Worm (Caenorhabditis elegans) whole organism, L4 larva: ENCODE results near the gene cpf-1.
A peak's percentile ranks its signal among the peaks of the same experiment; 100 is the strongest.

ENCODE experiments used
- F10B5.3 ChIP-seq: sonication (generic microtip); optimal IDR thresholded peaks from 2 replicates; lab custom pipeline; 2016; ENCODE audit warnings: mild to moderate bottlenecking, missing genetic modification characterization, missing compliant biosample characterization
- Y105C5A.15 ChIP-seq: fragments of 200-800 bp; sonication (Bioruptor generic); IDR thresholded peaks from 2 replicates; pipeline ENCODE4 v1.3.6; 2022; ENCODE audit warnings: missing genetic modification characterization, missing compliant biosample characterization
- Y48G9A.11 ChIP-seq: fragments of 200-800 bp; sonication (Bioruptor generic); IDR thresholded peaks from 2 replicates; pipeline ENCODE4 v1.3.6; 2022; ENCODE audit warnings: missing genetic modification reagents, missing genetic modification characterization, missing compliant biosample characterization
- aha-1 ChIP-seq: fragments of 150-350 bp; peaks from one replicate; lab custom pipeline; 2014; ENCODE audit warnings: missing biosample characterization, missing genetic modification characterization
- ceh-20 ChIP-seq: fragments of 200-800 bp; sonication (Bioruptor generic); IDR thresholded peaks from 2 replicates; pipeline ENCODE4 v1.3.6; 2022; ENCODE audit warnings: missing genetic modification reagents, missing genetic modification characterization, missing compliant biosample characterization
- ces-1 ChIP-seq: fragments of 150-350 bp; sonication (generic microtip); optimal IDR thresholded peaks from 4 replicates; lab custom pipeline; 2014; ENCODE audit warnings: missing biosample characterization, missing genetic modification reagents, missing genetic modification characterization
- daf-12 ChIP-seq: fragments of 150-350 bp; optimal IDR thresholded peaks from 2 replicates; lab custom pipeline; 2014; ENCODE audit warnings: missing biosample characterization, missing genetic modification reagents, missing genetic modification characterization
- daf-16 ChIP-seq, 3 experiments: sonication (generic microtip); optimal IDR thresholded peaks; 2 replicates each; lab custom pipeline; 2016 to 2017; ENCODE audit warnings: missing genetic modification characterization in 3 of 3, missing genetic modification reagents in 3 of 3, mild to moderate bottlenecking in 2 of 3, missing compliant biosample characterization in 2 of 3, missing biosample characterization in 1 of 3, moderate library complexity in 1 of 3
- dmd-6 ChIP-seq: fragments of 200-800 bp; sonication (Bioruptor generic); IDR thresholded peaks from 2 replicates; pipeline ENCODE4 v1.3.6; 2022; ENCODE audit warnings: missing genetic modification reagents, missing genetic modification characterization, missing compliant biosample characterization
- dve-1 ChIP-seq: sonication (generic microtip); optimal IDR thresholded peaks from 2 replicates; lab custom pipeline; 2017; ENCODE audit warnings: antibody characterized with exemption, mild to moderate bottlenecking, missing genetic modification characterization, missing compliant biosample characterization; ENCODE audit not compliant: insufficient read depth
- hlh-11 ChIP-seq: fragments of 200-800 bp; sonication (Bioruptor generic); optimal IDR thresholded peaks from 2 replicates; lab custom pipeline; 2018; ENCODE audit warnings: mild to moderate bottlenecking, missing genetic modification characterization, missing compliant biosample characterization
- hlh-30 ChIP-seq: sonication (generic microtip); optimal IDR thresholded peaks from 2 replicates; lab custom pipeline; 2017; ENCODE audit warnings: antibody characterized with exemption, mild to moderate bottlenecking, missing genetic modification characterization, missing compliant biosample characterization; ENCODE audit not compliant: insufficient read depth
- hmg-1.1 ChIP-seq: fragments of 200-800 bp; sonication (Bioruptor generic); IDR thresholded peaks from 2 replicates; pipeline ENCODE4 v1.3.6; 2022; ENCODE audit warnings: missing genetic modification reagents, missing genetic modification characterization, missing compliant biosample characterization
- lin-15B ChIP-seq: fragments of 150-350 bp; sonication (generic microtip); optimal IDR thresholded peaks from 3 replicates; lab custom pipeline; 2014; ENCODE audit warnings: missing biosample characterization, missing genetic modification characterization
- lir-3 ChIP-seq: sonication (generic microtip); optimal IDR thresholded peaks from 2 replicates; lab custom pipeline; 2016; ENCODE audit warnings: mild to moderate bottlenecking, missing genetic modification characterization, missing compliant biosample characterization
- mxl-2 ChIP-seq: fragments of 200-800 bp; sonication (Bioruptor generic); conservative IDR thresholded peaks from 2 replicates; pipeline ENCODE4 v1.3.6; 2022; ENCODE audit warnings: missing genetic modification reagents, missing genetic modification characterization, missing compliant biosample characterization
- mxl-3 ChIP-seq: fragments of 200-800 bp; sonication (Bioruptor generic); optimal IDR thresholded peaks from 2 replicates; lab custom pipeline; 2018; ENCODE audit warnings: mild to moderate bottlenecking, missing genetic modification characterization, missing compliant biosample characterization
- nhr-102 ChIP-seq: sonication (generic microtip); optimal IDR thresholded peaks from 2 replicates; lab custom pipeline; 2016; ENCODE audit warnings: mild to moderate bottlenecking, missing genetic modification characterization, moderate library complexity, missing compliant biosample characterization
- nhr-237 ChIP-seq: sonication (generic microtip); optimal IDR thresholded peaks from 2 replicates; lab custom pipeline; 2017; ENCODE audit warnings: missing biosample characterization, missing genetic modification characterization
- nhr-28 ChIP-seq: fragments of 150-350 bp; optimal IDR thresholded peaks from 2 replicates; lab custom pipeline; 2014; ENCODE audit warnings: missing biosample characterization, missing genetic modification characterization
- nhr-41 ChIP-seq: fragments of 200-800 bp; sonication (Bioruptor generic); IDR thresholded peaks from 2 replicates; pipeline ENCODE4 v1.3.6; 2022; ENCODE audit warnings: missing genetic modification reagents, missing genetic modification characterization, missing compliant biosample characterization
- nhr-42 ChIP-seq: fragments of 200-800 bp; sonication (Bioruptor generic); IDR thresholded peaks from 2 replicates; pipeline ENCODE4 v1.3.6; 2022; ENCODE audit warnings: missing genetic modification characterization, missing compliant biosample characterization
- nhr-48 ChIP-seq: sonication (generic microtip); optimal IDR thresholded peaks from 2 replicates; lab custom pipeline; 2016; ENCODE audit warnings: mild to moderate bottlenecking, missing genetic modification characterization, missing compliant biosample characterization
- nhr-6 ChIP-seq: fragments of 150-350 bp; optimal IDR thresholded peaks from 2 replicates; lab custom pipeline; 2014; ENCODE audit warnings: missing biosample characterization, missing genetic modification characterization
- nhr-77 ChIP-seq: fragments of 150-350 bp; optimal IDR thresholded peaks from 2 replicates; lab custom pipeline; 2014; ENCODE audit warnings: missing biosample characterization, missing genetic modification characterization
- pha-4 ChIP-seq, 2 experiments: fragments of 150-350 bp in 1 of 2; fragments of 200-800 bp in 1 of 2; sonication (Bioruptor generic) in 1 of 2; IDR thresholded peaks in 1 of 2; optimal IDR thresholded peaks in 1 of 2; 2 replicates each; pipeline versions ENCODE4 v1.3.6 to Lab custom; 2014 to 2022; ENCODE audit warnings: missing genetic modification characterization in 2 of 2, missing genetic modification reagents in 2 of 2, missing biosample characterization in 1 of 2, missing compliant biosample characterization in 1 of 2
- php-3 ChIP-seq: fragments of 200-800 bp; sonication (Bioruptor generic); IDR thresholded peaks from 2 replicates; pipeline ENCODE4 v1.3.6; 2022; ENCODE audit warnings: missing genetic modification reagents, missing genetic modification characterization, missing compliant biosample characterization
- pqm-1 ChIP-seq: sonication (generic microtip); optimal IDR thresholded peaks from 2 replicates; lab custom pipeline; 2017; ENCODE audit warnings: missing biosample characterization, missing genetic modification characterization
- rbr-2 ChIP-seq: sonication (generic microtip); optimal IDR thresholded peaks from 2 replicates; lab custom pipeline; 2016; ENCODE audit warnings: missing genotype, missing genetic modification characterization, missing compliant biosample characterization
- set-16 ChIP-seq: fragments of 200-800 bp; sonication (Bioruptor generic); IDR thresholded peaks from 2 replicates; pipeline ENCODE4 v1.3.6; 2022; ENCODE audit warnings: missing genetic modification reagents, missing genetic modification characterization, missing compliant biosample characterization
- snpc-1.2 ChIP-seq: fragments of 200-800 bp; sonication (Bioruptor generic); IDR thresholded peaks from 2 replicates; pipeline ENCODE4 v1.3.6; 2022; ENCODE audit warnings: missing genetic modification reagents, missing genetic modification characterization, missing compliant biosample characterization
- spr-1 ChIP-seq: sonication (generic microtip); optimal IDR thresholded peaks from 2 replicates; lab custom pipeline; 2016; ENCODE audit warnings: mild to moderate bottlenecking, missing genetic modification characterization, missing compliant biosample characterization
- tra-1 ChIP-seq: fragments of 200-800 bp; sonication (Bioruptor generic); IDR thresholded peaks from 2 replicates; pipeline ENCODE4 v1.3.6; 2022; ENCODE audit warnings: missing genetic modification reagents, missing genetic modification characterization, missing compliant biosample characterization
- unc-39 ChIP-seq: sonication (generic microtip); optimal IDR thresholded peaks from 2 replicates; lab custom pipeline; 2017; ENCODE audit warnings: missing biosample characterization, missing genetic modification characterization
- unc-62 ChIP-seq, 3 experiments: fragments of 150-350 bp in 1 of 3; sonication (generic microtip); optimal IDR thresholded peaks in 2 of 3; peaks in 1 of 3; 1 replicate in 1 of 3; 2 replicates in 2 of 3; lab custom pipeline; 2014 to 2017; ENCODE audit warnings: missing biosample characterization in 3 of 3, missing genetic modification characterization in 3 of 3, missing genetic modification reagents in 3 of 3, missing genotype in 1 of 3
- zfp-2 ChIP-seq: sonication (generic microtip); optimal IDR thresholded peaks from 2 replicates; lab custom pipeline; 2016; ENCODE audit warnings: mild to moderate bottlenecking, missing genetic modification characterization, missing compliant biosample characterization
- zip-2 ChIP-seq: fragments of 150-350 bp; optimal IDR thresholded peaks from 2 replicates; lab custom pipeline; 2014; ENCODE audit warnings: missing biosample characterization, missing genetic modification characterization
- ztf-11 ChIP-seq: fragments of 150-350 bp; optimal IDR thresholded peaks from 2 replicates; lab custom pipeline; 2014; ENCODE audit warnings: missing biosample characterization, missing genetic modification characterization
- ztf-7 ChIP-seq: fragments of 150-350 bp; optimal IDR thresholded peaks from 2 replicates; lab custom pipeline; 2014; ENCODE audit warnings: missing biosample characterization, missing genetic modification characterization

cpf-1 gene

DNA sequence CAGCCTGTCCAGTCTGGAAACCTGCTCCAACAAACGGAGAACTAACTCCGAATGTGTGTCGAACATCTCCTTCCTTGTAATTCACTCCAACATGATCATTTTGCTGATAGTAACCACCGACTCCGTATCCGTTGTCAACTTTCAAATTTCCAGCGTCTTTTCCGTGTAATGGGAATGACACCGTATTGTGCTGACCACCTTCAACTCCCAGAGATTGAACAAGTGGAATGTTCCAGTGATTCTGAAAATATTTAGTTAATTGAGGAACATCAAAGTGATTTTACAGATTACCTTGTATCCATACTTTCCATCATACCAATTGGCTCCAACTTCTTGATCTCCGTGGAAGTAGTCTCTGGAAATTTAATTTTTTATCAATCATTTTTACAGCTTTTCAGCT, 25.7 kb upstream of the cpf-1 start:
- TF ChIP-seq aha-1 (peak; percentile 93), zip-2 (tag; lab: Kevin White, UChicago) (no peak)
- TF ChIP-seq, all 104 proteins: peak for 1

DNA sequence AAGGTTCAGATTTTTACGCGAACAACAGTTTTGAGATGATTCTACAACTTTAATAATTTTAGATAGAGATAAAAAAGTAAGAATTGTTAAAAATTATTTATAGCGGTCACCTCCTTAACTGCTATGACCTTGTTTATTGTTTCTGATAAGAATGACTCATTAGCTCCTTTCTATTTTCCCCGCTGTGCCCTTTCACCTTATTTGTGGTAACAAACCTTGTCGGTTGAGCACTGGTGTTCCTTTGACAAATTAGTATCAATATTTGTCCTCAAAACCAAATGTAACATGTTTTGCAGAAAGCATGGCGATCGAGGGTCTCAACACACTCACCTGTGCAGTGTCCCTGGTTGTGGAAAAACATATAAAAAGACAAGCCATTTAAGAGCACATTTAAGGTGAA, 24.4 kb upstream of the cpf-1 start:
- TF ChIP-seq nhr-42 (GFP tag; lab: Robert Waterston, UW) (no peak), unc-62 (GFP tag; optimal IDR thresholded peaks at IDR 0.05 in 1 of 2; lab: Kevin White, UChicago) (peak in 1 of 2 experiments; percentile 78), unc-62 (tag; optimal IDR thresholded peaks at IDR 0.05; lab: Kevin White, UChicago) (no peak)

DNA sequence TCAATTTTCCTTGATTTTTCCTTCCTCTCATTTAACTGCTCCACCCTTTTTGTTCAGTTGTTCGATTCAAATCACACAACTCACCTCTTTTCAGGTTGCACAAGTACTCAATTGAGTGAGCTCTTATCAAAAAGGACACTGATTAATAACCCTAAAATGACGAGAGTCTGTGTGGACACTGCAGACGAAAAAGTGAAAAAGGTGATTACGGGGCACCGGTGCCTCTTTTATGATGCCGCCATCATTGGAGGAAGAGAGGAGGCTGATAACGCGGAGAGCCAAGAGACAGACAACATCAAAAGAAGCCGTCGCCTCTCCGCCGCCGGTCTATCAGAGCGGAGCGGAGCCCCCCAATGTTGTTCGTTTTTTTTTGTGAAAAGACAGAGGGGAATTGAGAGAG, 22.9 kb upstream of the cpf-1 start, which contains the start of gene sptf-2:
sptf-2 (plus strand) TSS at position 297 of the 400 bp plus-strand sequence.
- TF ChIP-seq ztf-11 (tag; lab: Kevin White, UChicago) (no peak), hlh-11 (tag; lab: Kevin White, UChicago) (peak; percentile 87), nhr-28 (tag; lab: Kevin White, UChicago) (peak; percentile 92), php-3 (GFP tag; lab: Robert Waterston, UW) (peak; percentile 97), Y105C5A.15 (GFP tag; lab: Robert Waterston, UW) (no peak), tra-1 (GFP tag; lab: Robert Waterston, UW) (peak; percentile 86), aha-1 (peak; percentile 50), pha-4 (GFP tag; IDR thresholded peaks at IDR 0.05; lab: Robert Waterston, UW) (peak; percentile 34; the same call in 1 of the 2 replicates), pha-4 (tag; optimal IDR thresholded peaks at IDR 0.05; lab: Kevin White, UChicago) (no peak), pqm-1 (tag; lab: Kevin White, UChicago) (peak; percentile 97), unc-62 (GFP tag; optimal IDR thresholded peaks at IDR 0.05 in 1 of 2; lab: Kevin White, UChicago) (no peak), unc-62 (tag; optimal IDR thresholded peaks at IDR 0.05; lab: Kevin White, UChicago) (no peak), daf-16 (GFP tag; optimal IDR thresholded peaks at IDR 0.05; lab: Kevin White, UChicago) (peak in 1 of 2 experiments; percentile 7), daf-16 (tag; optimal IDR thresholded peaks at IDR 0.05; lab: Kevin White, UChicago) (peak; percentile 85), mxl-3 (GFP tag; lab: Kevin White, UChicago) (peak; percentile 52), nhr-41 (GFP tag; lab: Robert Waterston, UW) (peak; percentile 64; the same call in 1 of the 2 replicates), F10B5.3 (no peak), ceh-20 (GFP tag; lab: Robert Waterston, UW) (no peak), dmd-6 (GFP tag; lab: Robert Waterston, UW) (peak; percentile 84), nhr-6 (tag; lab: Kevin White, UChicago) (peak; percentile 59), zfp-2 (tag; lab: Kevin White, UChicago) (no peak), dve-1 (tag; lab: Kevin White, UChicago) (peak; percentile 79), lin-15B (no peak), nhr-77 (tag; lab: Kevin White, UChicago) (peak; percentile 76), nhr-48 (tag; lab: Kevin White, UChicago) (peak; percentile 21), set-16 (GFP tag; lab: Robert Waterston, UW) (no peak; the same call in 1 of the 2 replicates)

DNA sequence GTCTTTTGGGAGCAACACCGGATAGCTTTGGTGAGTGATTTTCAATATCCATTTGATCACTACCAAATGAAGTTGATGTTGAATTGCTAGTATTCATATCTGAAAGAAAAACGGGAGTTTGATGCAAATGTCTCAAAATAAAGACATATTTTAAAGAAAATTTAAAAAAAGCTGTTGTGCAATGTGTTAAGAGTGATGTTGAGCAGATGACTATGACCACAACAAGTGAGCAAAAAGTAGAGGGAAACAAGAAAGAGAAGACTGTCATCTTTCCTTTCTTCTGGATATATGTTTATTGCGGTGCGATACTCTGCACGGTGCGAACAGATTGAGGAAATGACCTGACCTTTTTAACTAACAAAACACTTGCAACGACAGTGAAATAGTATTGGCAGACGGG, 21.2 kb upstream of the cpf-1 start, which contains the start of gene T22C8.4:
T22C8.4 (minus strand) TSS at position 101 of the 400 bp plus-strand sequence.
- TF ChIP-seq Y48G9A.11 = no peak
- no peak for TF ChIP-seq hlh-30
- TF ChIP-seq spr-1 (tag; lab: Kevin White, UChicago) = no peak
- no peak for TF ChIP-seq ceh-20 (GFP tag; lab: Robert Waterston, UW)
- TF ChIP-seq ztf-7 (tag; lab: Kevin White, UChicago) = no peak
- no peak for TF ChIP-seq pha-4 (GFP tag; IDR thresholded peaks at IDR 0.05; lab: Robert Waterston, UW)
- TF ChIP-seq pha-4 (tag; optimal IDR thresholded peaks at IDR 0.05; lab: Kevin White, UChicago) = no peak
- TF ChIP-seq nhr-102 (tag; lab: Kevin White, UChicago) = no peak
- TF ChIP-seq nhr-77 (tag; lab: Kevin White, UChicago) = no peak
- TF ChIP-seq nhr-237 = no peak
- no peak for TF ChIP-seq lir-3 (tag; lab: Kevin White, UChicago)
- TF ChIP-seq mxl-2 = no peak
- no peak for TF ChIP-seq unc-39
- no peak for TF ChIP-seq ces-1 (GFP tag; lab: Kevin White, UChicago)
- TF ChIP-seq snpc-1.2 (GFP tag; lab: Robert Waterston, UW) = no peak
- no peak for TF ChIP-seq rbr-2 (tag; lab: Kevin White, UChicago)
- no peak for TF ChIP-seq daf-12 (tag; lab: Kevin White, UChicago)
- TF ChIP-seq hmg-1.1 (GFP tag; lab: Robert Waterston, UW) = no peak
- TF ChIP-seq, all 104 proteins: peak for 0
